Worm (Caenorhabditis elegans): ENCODE measurements around the gene sao-1.
A peak's percentile ranks its signal among the peaks of the same experiment; 100 is the strongest.

Gene sao-1

DNA sequence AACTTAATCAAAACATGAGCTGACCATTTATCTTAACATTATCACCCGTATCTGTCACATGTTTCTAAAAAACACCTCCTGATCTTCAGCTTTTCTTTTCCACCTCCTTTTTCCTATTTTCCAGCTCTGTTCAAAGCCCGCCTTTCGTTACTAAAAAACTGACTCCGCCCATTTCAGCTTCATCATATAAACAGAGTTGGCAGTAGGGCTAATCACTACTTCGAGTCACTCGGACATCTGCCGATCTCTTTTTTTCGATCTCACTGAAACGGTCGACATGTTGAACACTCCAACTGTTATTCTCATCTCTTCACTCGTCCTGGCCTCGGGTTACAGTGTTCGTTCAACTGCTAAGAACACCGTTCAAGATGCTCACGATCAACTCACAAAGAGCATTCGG lies 28.8 kb downstream of the sao-1 start, which contains the start of gene droe-4:
Gene droe-4 (plus strand): TSS at position 172 of the 400 bp plus-strand sequence.
- TF ChIP-seq T23F11.4 (GFP tag; optimal IDR thresholded peaks at IDR 0.05) (no peak), hlh-8 (tag; optimal IDR thresholded peaks at IDR 0.05) (no peak), sdc-2 (tag; optimal IDR thresholded peaks at IDR 0.05) (no peak), ceh-30 (tag; optimal IDR thresholded peaks at IDR 0.05) (no peak), pqm-1 (tag; optimal IDR thresholded peaks at IDR 0.05) (no peak), unc-55 (GFP tag; optimal IDR thresholded peaks at IDR 0.05) (no peak), dmd-4 (tag; optimal IDR thresholded peaks at IDR 0.05; ENCODE audit: borderline replicate concordance) (no peak), unc-86 (tag; optimal IDR thresholded peaks at IDR 0.05) (no peak), ama-1 (optimal IDR thresholded peaks at IDR 0.05) (no peak), nfya-1 (tag; optimal IDR thresholded peaks at IDR 0.05) (no peak), madf-2 (tag; optimal IDR thresholded peaks at IDR 0.05) (no peak), pat-9 (tag; optimal IDR thresholded peaks at IDR 0.05) (no peak)

DNA sequence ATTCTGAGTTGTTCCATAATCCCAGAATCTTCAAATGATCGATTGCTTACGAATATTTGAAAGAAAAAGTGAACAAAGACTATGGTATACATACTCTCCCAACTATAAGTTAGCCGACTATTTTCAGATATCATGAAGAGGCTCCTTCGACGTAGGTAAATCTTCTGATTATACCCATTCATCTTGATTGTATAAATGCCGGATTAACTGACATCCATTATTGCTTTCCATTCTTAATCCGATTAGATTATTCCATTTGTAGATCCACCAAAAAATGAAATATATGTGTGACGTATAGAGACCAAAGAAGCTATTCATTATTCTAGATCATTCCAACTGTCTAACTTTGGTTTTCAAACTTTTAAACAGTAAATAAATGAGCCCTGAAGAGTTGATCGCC lies 29.8 kb downstream of the sao-1 start:
- no peak for TF ChIP-seq ceh-30 (tag; optimal IDR thresholded peaks at IDR 0.05)
- no peak for TF ChIP-seq unc-86 (tag; optimal IDR thresholded peaks at IDR 0.05)
- no peak for TF ChIP-seq ceh-18 (tag; optimal IDR thresholded peaks at IDR 0.05)
- no peak for TF ChIP-seq ttx-3 (tag; optimal IDR thresholded peaks at IDR 0.05)
- TF ChIP-seq fkh-10 (GFP tag; optimal IDR thresholded peaks at IDR 0.05): no peak
- TF ChIP-seq che-1 (tag; optimal IDR thresholded peaks at IDR 0.05): no peak
- TF ChIP-seq pax-1 (tag; optimal IDR thresholded peaks at IDR 0.05): no peak
- TF ChIP-seq lin-11 (tag; optimal IDR thresholded peaks at IDR 0.05): no peak
- TF ChIP-seq nfya-1 (tag; optimal IDR thresholded peaks at IDR 0.05): no peak
- TF ChIP-seq ceh-48 (tag; optimal IDR thresholded peaks at IDR 0.05): no peak
- no peak for TF ChIP-seq ama-1 (optimal IDR thresholded peaks at IDR 0.05)
- TF ChIP-seq hlh-13 (GFP tag; optimal IDR thresholded peaks at IDR 0.05): no peak

DNA sequence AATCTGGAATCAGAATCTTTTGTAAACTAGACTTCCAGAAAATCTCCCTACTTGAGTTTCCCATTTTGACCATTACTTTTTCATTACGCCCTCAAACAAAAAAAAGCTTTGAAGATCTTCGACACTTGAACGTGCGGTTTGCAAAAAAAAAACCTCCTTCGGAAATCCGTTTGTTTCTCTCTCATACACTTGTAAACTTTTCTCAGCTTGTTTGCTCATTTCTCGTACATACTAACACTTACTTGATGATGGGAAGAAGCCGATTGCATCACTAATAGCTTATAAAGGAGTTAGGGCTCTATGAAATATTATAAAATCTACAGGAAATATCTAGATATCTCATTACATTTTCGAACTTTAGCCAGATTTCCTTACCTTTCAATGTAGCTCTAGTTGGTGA lies 38.2 kb downstream of the sao-1 start:
- TF ChIP-seq ets-4 (tag; optimal IDR thresholded peaks at IDR 0.05) (no peak), lin-11 (tag; optimal IDR thresholded peaks at IDR 0.05) (no peak), K09A11.1 (tag; optimal IDR thresholded peaks at IDR 0.05; ENCODE audit: insufficient read depth) (no peak)

DNA sequence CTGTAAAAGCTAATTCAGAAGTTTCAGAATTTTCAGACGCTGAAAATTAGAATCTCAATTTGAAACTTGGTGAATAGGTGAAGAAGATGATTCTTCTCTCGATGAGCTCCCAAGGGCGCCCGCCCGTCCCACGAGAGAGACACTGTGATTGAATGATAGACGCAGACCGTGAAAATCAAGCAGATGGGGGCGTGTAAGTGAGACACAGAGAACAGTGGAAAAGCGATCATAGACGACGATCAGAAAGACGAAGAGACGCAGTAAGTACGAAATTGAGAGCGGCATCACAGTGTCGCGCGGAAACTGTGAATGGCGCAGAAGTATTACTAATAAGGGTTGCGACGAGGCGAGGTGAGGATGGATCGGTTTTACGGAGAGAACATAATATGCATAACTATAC lies 38.7 kb downstream of the sao-1 start:
- TF ChIP-seq hlh-15 (tag; optimal IDR thresholded peaks at IDR 0.05) (no peak), C08G9.2 (tag; optimal IDR thresholded peaks at IDR 0.05) (peak; percentile 39), hlh-30 (tag; optimal IDR thresholded peaks at IDR 0.05; ENCODE audit: insufficient read depth) (no peak), ceh-14 (tag; optimal IDR thresholded peaks at IDR 0.05) (no peak), nfya-1 (tag; optimal IDR thresholded peaks at IDR 0.05) (peak; percentile 11), odd-2 (tag; optimal IDR thresholded peaks at IDR 0.05) (no peak), syd-9 (tag; optimal IDR thresholded peaks at IDR 0.05) (no peak), npax-4 (tag; optimal IDR thresholded peaks at IDR 0.05) (no peak), eyg-1 (tag; optimal IDR thresholded peaks at IDR 0.05) (no peak), ceh-18 (tag; optimal IDR thresholded peaks at IDR 0.05) (peak; percentile 28), unc-55 (GFP tag; optimal IDR thresholded peaks at IDR 0.05) (peak; percentile 3), sox-4 (tag; optimal IDR thresholded peaks at IDR 0.05) (no peak), K02D7.2 (tag; optimal IDR thresholded peaks at IDR 0.05) (no peak), lim-6 (tag; optimal IDR thresholded peaks at IDR 0.05) (no peak), ets-4 (tag; optimal IDR thresholded peaks at IDR 0.05) (no peak), ceh-22 (tag; optimal IDR thresholded peaks at IDR 0.05) (no peak), ceh-34 (tag; optimal IDR thresholded peaks at IDR 0.05) (peak; percentile 50), pat-9 (tag; optimal IDR thresholded peaks at IDR 0.05) (no peak), pax-1 (tag; optimal IDR thresholded peaks at IDR 0.05) (no peak), hlh-8 (tag; optimal IDR thresholded peaks at IDR 0.05) (no peak), K09A11.1 (tag; optimal IDR thresholded peaks at IDR 0.05; ENCODE audit: insufficient read depth) (no peak), tbx-2 (tag; optimal IDR thresholded peaks at IDR 0.05) (peak; percentile 44), dve-1 (tag; optimal IDR thresholded peaks at IDR 0.05) (no peak), ceh-48 (tag; optimal IDR thresholded peaks at IDR 0.05) (no peak), pqm-1 (tag; optimal IDR thresholded peaks at IDR 0.05) (no peak), F13H6.1 (tag; optimal IDR thresholded peaks at IDR 0.05) (no peak), ceh-31 (tag; optimal IDR thresholded peaks at IDR 0.05) (peak; percentile 24), ref-2 (tag; optimal IDR thresholded peaks at IDR 0.05) (no peak), hlh-6 (tag; optimal IDR thresholded peaks at IDR 0.05) (no peak), Y22D7AL.16 (tag; optimal IDR thresholded peaks at IDR 0.05) (no peak), T23F11.4 (GFP tag; optimal IDR thresholded peaks at IDR 0.05) (no peak), ama-1 (optimal IDR thresholded peaks at IDR 0.05) (no peak), pha-2 (tag; optimal IDR thresholded peaks at IDR 0.05) (no peak), ceh-30 (tag; optimal IDR thresholded peaks at IDR 0.05) (no peak), rnt-1 (tag; optimal IDR thresholded peaks at IDR 0.05) (peak; percentile 22)

Data from whole organism, late embryonic.